Worm (Caenorhabditis elegans) whole organism, late embryonic: ENCODE data around the gene Y39E4B.6.

Experiments used
- C08G9.2 ChIP-seq: sonication (generic microtip); optimal IDR thresholded peaks from 2 replicates; lab custom pipeline; 2016; ENCODE audit warnings: mild to moderate bottlenecking, missing genetic modification characterization, moderate library complexity, missing compliant biosample characterization
- F13H6.1 ChIP-seq: sonication (generic microtip); optimal IDR thresholded peaks from 2 replicates; lab custom pipeline; 2016; ENCODE audit warnings: missing genetic modification characterization, missing compliant biosample characterization
- K02D7.2 ChIP-seq: sonication (generic microtip); optimal IDR thresholded peaks from 2 replicates; lab custom pipeline; 2017; ENCODE audit warnings: mild to moderate bottlenecking, missing genetic modification characterization, missing compliant biosample characterization
- K09A11.1 ChIP-seq: sonication (generic microtip); optimal IDR thresholded peaks from 2 replicates; lab custom pipeline; 2017; ENCODE audit warnings: antibody characterized with exemption, mild to moderate bottlenecking, missing genetic modification characterization, missing compliant biosample characterization; ENCODE audit not compliant: insufficient read depth
- Y22D7AL.16 ChIP-seq: sonication (generic microtip); optimal IDR thresholded peaks from 2 replicates; lab custom pipeline; 2016; ENCODE audit warnings: missing genetic modification characterization, missing compliant biosample characterization
- ahr-1 ChIP-seq: sonication (generic microtip); optimal IDR thresholded peaks from 2 replicates; lab custom pipeline; 2016; ENCODE audit warnings: missing genetic modification characterization, missing compliant biosample characterization
- ama-1 ChIP-seq: fragments of 150-350 bp; optimal IDR thresholded peaks from 2 replicates; lab custom pipeline; 2014
- ceh-18 ChIP-seq: sonication (generic microtip); optimal IDR thresholded peaks from 2 replicates; lab custom pipeline; 2016; ENCODE audit warnings: missing genetic modification characterization, missing compliant biosample characterization
- ceh-19 ChIP-seq: fragments of 200-800 bp; sonication (Bioruptor generic); optimal IDR thresholded peaks from 2 replicates; lab custom pipeline; 2018; ENCODE audit warnings: mild to moderate bottlenecking, missing genetic modification characterization, missing compliant biosample characterization
- ceh-2 ChIP-seq: sonication (generic microtip); optimal IDR thresholded peaks from 2 replicates; lab custom pipeline; 2016; ENCODE audit warnings: missing genotype, missing genetic modification characterization, missing compliant biosample characterization
- ceh-22 ChIP-seq: sonication (generic microtip); optimal IDR thresholded peaks from 2 replicates; lab custom pipeline; 2017; ENCODE audit warnings: missing biosample characterization, missing genetic modification characterization
- ceh-30 ChIP-seq: fragments of 150-350 bp; optimal IDR thresholded peaks from 2 replicates; lab custom pipeline; 2014; ENCODE audit warnings: missing biosample characterization, missing genetic modification characterization
- ceh-31 ChIP-seq: sonication (generic microtip); optimal IDR thresholded peaks from 2 replicates; lab custom pipeline; 2016; ENCODE audit warnings: missing genetic modification characterization, missing compliant biosample characterization
- ceh-34 ChIP-seq: sonication (generic microtip); optimal IDR thresholded peaks from 2 replicates; lab custom pipeline; 2016; ENCODE audit warnings: mild to moderate bottlenecking, missing genetic modification characterization, missing compliant biosample characterization
- ceh-45 ChIP-seq: fragments of 200-800 bp; sonication (Bioruptor generic); IDR thresholded peaks from 2 replicates; pipeline ENCODE4 v1.3.6; 2022; ENCODE audit warnings: missing genetic modification reagents, missing genetic modification characterization, missing compliant biosample characterization
- dmd-4 ChIP-seq: sonication (generic microtip); optimal IDR thresholded peaks from 2 replicates; lab custom pipeline; 2016; ENCODE audit warnings: borderline replicate concordance, missing genetic modification characterization, missing compliant biosample characterization
- dve-1 ChIP-seq: sonication (generic microtip); optimal IDR thresholded peaks from 2 replicates; lab custom pipeline; 2017; ENCODE audit warnings: antibody characterized with exemption, mild to moderate bottlenecking, missing genetic modification characterization, missing compliant biosample characterization
- elt-4 ChIP-seq: sonication (generic microtip); optimal IDR thresholded peaks from 2 replicates; lab custom pipeline; 2016; ENCODE audit warnings: missing genetic modification characterization, missing compliant biosample characterization
- fax-1 ChIP-seq: sonication (generic microtip); optimal IDR thresholded peaks from 2 replicates; lab custom pipeline; 2016; ENCODE audit warnings: missing genotype, missing genetic modification characterization, missing compliant biosample characterization
- fkh-6 ChIP-seq: sonication (generic microtip); optimal IDR thresholded peaks from 2 replicates; lab custom pipeline; 2016; ENCODE audit warnings: missing genetic modification characterization, missing compliant biosample characterization
- gmeb-2 ChIP-seq: sonication (generic microtip); optimal IDR thresholded peaks from 2 replicates; lab custom pipeline; 2016; ENCODE audit warnings: missing genetic modification characterization, inconsistent platforms, missing compliant biosample characterization
- hlh-15 ChIP-seq: sonication (generic microtip); optimal IDR thresholded peaks from 2 replicates; lab custom pipeline; 2016; ENCODE audit warnings: missing genetic modification characterization, missing compliant biosample characterization
- hlh-30 ChIP-seq: sonication (generic microtip); optimal IDR thresholded peaks from 2 replicates; lab custom pipeline; 2017; ENCODE audit warnings: antibody characterized with exemption, missing genetic modification characterization, missing compliant biosample characterization; ENCODE audit not compliant: insufficient read depth
- hlh-6 ChIP-seq: sonication (generic microtip); optimal IDR thresholded peaks from 2 replicates; lab custom pipeline; 2016; ENCODE audit warnings: missing genotype, missing genetic modification characterization, missing compliant biosample characterization
- lim-6 ChIP-seq: sonication (generic microtip); optimal IDR thresholded peaks from 2 replicates; lab custom pipeline; 2016; ENCODE audit warnings: missing genetic modification characterization, missing compliant biosample characterization
- mec-3 ChIP-seq: sonication (generic microtip); optimal IDR thresholded peaks from 2 replicates; lab custom pipeline; 2016; ENCODE audit warnings: borderline replicate concordance, missing genetic modification characterization, missing compliant biosample characterization
- nfya-1 ChIP-seq: sonication (generic microtip); optimal IDR thresholded peaks from 2 replicates; lab custom pipeline; 2017; ENCODE audit warnings: missing genetic modification characterization, mild to moderate bottlenecking, missing compliant biosample characterization, antibody characterized with exemption, moderate library complexity
- odd-2 ChIP-seq: sonication (generic microtip); optimal IDR thresholded peaks from 2 replicates; lab custom pipeline; 2017; ENCODE audit warnings: antibody characterized with exemption, mild to moderate bottlenecking, missing genetic modification characterization, missing compliant biosample characterization
- pax-1 ChIP-seq: fragments of 150-350 bp; optimal IDR thresholded peaks from 2 replicates; lab custom pipeline; 2014; ENCODE audit warnings: missing biosample characterization, missing genetic modification characterization
- pha-2 ChIP-seq: sonication (generic microtip); optimal IDR thresholded peaks from 2 replicates; lab custom pipeline; 2017; ENCODE audit warnings: mild to moderate bottlenecking, missing genetic modification characterization, missing compliant biosample characterization
- pqm-1 ChIP-seq: sonication (generic microtip); optimal IDR thresholded peaks from 2 replicates; lab custom pipeline; 2016; ENCODE audit warnings: missing genetic modification characterization, missing compliant biosample characterization
- pros-1 ChIP-seq: fragments of 150-350 bp; optimal IDR thresholded peaks from 2 replicates; lab custom pipeline; 2014; ENCODE audit warnings: missing biosample characterization, missing genetic modification reagents, missing genetic modification characterization
- sdc-2 ChIP-seq: sonication (generic microtip); optimal IDR thresholded peaks from 2 replicates; lab custom pipeline; 2016; ENCODE audit warnings: missing genotype, missing genetic modification characterization, missing compliant biosample characterization
- sox-4 ChIP-seq: sonication (generic microtip); optimal IDR thresholded peaks from 2 replicates; lab custom pipeline; 2017; ENCODE audit warnings: mild to moderate bottlenecking, missing genetic modification characterization, inconsistent platforms, missing compliant biosample characterization
- syd-9 ChIP-seq: sonication (generic microtip); optimal IDR thresholded peaks from 2 replicates; lab custom pipeline; 2016; ENCODE audit warnings: mild to moderate bottlenecking, missing genetic modification characterization, moderate library complexity, missing compliant biosample characterization
- tbx-2 ChIP-seq: sonication (generic microtip); optimal IDR thresholded peaks from 2 replicates; lab custom pipeline; 2016; ENCODE audit warnings: missing genetic modification characterization, missing compliant biosample characterization
- tbx-7 ChIP-seq: sonication (generic microtip); optimal IDR thresholded peaks from 2 replicates; lab custom pipeline; 2016; ENCODE audit warnings: missing genotype, missing genetic modification characterization, missing compliant biosample characterization
- unc-42 ChIP-seq: sonication (generic microtip); optimal IDR thresholded peaks from 2 replicates; lab custom pipeline; 2016; ENCODE audit warnings: missing genotype, missing genetic modification characterization, missing compliant biosample characterization
- unc-55 ChIP-seq: sonication (generic microtip); optimal IDR thresholded peaks from 2 replicates; lab custom pipeline; 2017; ENCODE audit warnings: missing biosample characterization, missing genetic modification reagents, missing genetic modification characterization
- ztf-16 ChIP-seq: sonication (generic microtip); optimal IDR thresholded peaks from 2 replicates; lab custom pipeline; 2017; ENCODE audit warnings: missing genetic modification characterization, missing compliant biosample characterization

The Y39E4B.6 gene

DNA sequence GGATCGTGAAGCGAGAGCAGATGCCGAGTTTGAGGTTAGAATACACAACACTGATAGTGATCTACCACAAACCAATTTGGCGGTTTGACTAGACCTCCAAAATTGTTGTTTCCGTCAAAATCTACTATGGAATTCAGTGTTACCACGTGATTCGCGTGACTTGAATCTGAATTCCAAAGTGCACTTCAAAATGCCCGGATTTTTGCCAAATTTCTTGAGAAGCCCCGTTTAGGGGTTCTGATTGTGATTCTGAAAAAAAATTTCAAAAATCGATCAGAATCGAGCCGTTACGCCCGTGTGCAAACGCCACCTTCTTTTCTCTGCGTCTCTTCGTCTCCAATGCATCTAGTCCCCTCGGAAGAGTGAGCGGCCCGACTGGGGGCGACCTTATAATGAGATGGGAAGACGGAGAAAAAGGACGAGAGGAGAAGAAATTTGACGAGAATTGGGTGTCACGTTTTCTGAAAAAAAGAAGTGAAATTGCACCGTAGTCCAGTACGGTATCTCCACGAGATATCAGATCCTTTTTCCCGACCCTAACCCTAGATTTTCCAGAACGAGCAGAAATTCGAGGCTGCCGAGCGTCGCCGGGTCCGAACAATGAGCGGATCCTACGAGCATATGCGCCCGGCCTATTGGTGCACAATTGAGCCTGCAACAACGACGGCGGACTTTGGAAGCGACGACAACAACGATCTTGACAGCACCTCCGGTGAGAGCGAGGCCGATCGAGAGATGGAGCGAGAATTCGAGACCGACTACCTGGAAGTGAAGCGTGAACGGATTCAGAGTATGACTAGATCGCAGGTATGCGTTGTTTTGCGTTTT, 1.1 kb downstream of the Y39E4B.6 start:
- TF ChIP-seq Y22D7AL.16 (tag; lab: Kevin White, UChicago), result no peak
- no peak for TF ChIP-seq pros-1
- peak; percentile 13 for TF ChIP-seq C08G9.2 (tag; lab: Kevin White, UChicago)
- TF ChIP-seq hlh-30, result peak; percentile 58
- TF ChIP-seq tbx-2 (tag; lab: Kevin White, UChicago), result peak; percentile 5
- TF ChIP-seq elt-4 (tag; lab: Kevin White, UChicago), result no peak
- no peak for TF ChIP-seq hlh-6 (tag; lab: Kevin White, UChicago)
- TF ChIP-seq unc-42, result no peak
- TF ChIP-seq ceh-34, result peak; percentile 46
- TF ChIP-seq unc-55, result no peak
- peak; percentile 11 for TF ChIP-seq ceh-31 (tag; lab: Kevin White, UChicago)
- TF ChIP-seq lim-6 (tag; lab: Kevin White, UChicago), result no peak
- no peak for TF ChIP-seq fkh-6 (tag; lab: Kevin White, UChicago)
- TF ChIP-seq ceh-45, result no peak
- TF ChIP-seq syd-9 (tag; lab: Kevin White, UChicago), result no peak
- TF ChIP-seq K09A11.1 (tag; lab: Kevin White, UChicago), result no peak
- no peak for TF ChIP-seq sdc-2
- TF ChIP-seq mec-3 (tag; lab: Kevin White, UChicago), result no peak
- no peak for TF ChIP-seq pqm-1 (tag; lab: Kevin White, UChicago)
- TF ChIP-seq ceh-18 (tag; lab: Kevin White, UChicago), result no peak
- TF ChIP-seq hlh-15, result no peak
- TF ChIP-seq odd-2 (tag; lab: Kevin White, UChicago), result no peak
- no peak for TF ChIP-seq gmeb-2 (tag; lab: Kevin White, UChicago)
- no peak for TF ChIP-seq sox-4
- peak; percentile 13 for TF ChIP-seq ama-1 (lab: Kevin White, UChicago)
- TF ChIP-seq ceh-19 (GFP tag; lab: Kevin White, UChicago), result no peak
- no peak for TF ChIP-seq ceh-22 (tag; lab: Kevin White, UChicago)
- peak; percentile 6 for TF ChIP-seq nfya-1 (tag; lab: Kevin White, UChicago)
- no peak for TF ChIP-seq fax-1 (tag; lab: Kevin White, UChicago)
- no peak for TF ChIP-seq ztf-16 (tag; lab: Kevin White, UChicago)
- TF ChIP-seq dve-1 (tag; lab: Kevin White, UChicago), result peak; percentile 9
- no peak for TF ChIP-seq pax-1 (tag; lab: Kevin White, UChicago)
- TF ChIP-seq tbx-7 (tag; lab: Kevin White, UChicago), result no peak
- no peak for TF ChIP-seq ceh-2
- TF ChIP-seq ceh-30 (tag; lab: Kevin White, UChicago), result no peak
- no peak for TF ChIP-seq pha-2 (tag; lab: Kevin White, UChicago)
- no peak for TF ChIP-seq F13H6.1 (tag; lab: Kevin White, UChicago)
- peak; percentile 43 for TF ChIP-seq K02D7.2

DNA sequence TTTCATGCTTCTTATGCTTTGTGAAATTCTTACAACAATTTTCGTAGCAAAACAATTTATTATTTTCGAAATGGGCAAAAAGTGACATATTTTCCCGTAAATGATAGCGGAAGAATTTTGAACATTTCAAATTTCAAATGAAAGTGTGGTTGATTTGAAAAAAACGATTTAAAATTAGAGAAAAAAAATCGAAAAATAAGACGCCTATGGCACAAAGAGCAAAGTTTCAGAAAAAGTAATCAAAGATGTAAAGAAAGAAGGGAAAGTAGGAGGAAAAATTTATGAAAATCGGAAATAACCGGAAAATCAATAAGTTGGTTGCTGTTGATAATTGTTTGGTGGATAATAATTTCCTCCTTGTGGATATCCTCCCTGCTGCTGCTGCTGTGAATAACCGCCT, 16.9 kb downstream of the Y39E4B.6 start:
- TF ChIP-seq ahr-1 (tag; lab: Kevin White, UChicago) (no peak), fkh-6 (tag; lab: Kevin White, UChicago) (no peak), dmd-4 (tag; lab: Kevin White, UChicago) (no peak), dve-1 (tag; lab: Kevin White, UChicago) (no peak), ama-1 (lab: Kevin White, UChicago) (no peak)
